Worm (Caenorhabditis elegans): Measurements from ENCODE around the gene F11A5.17.

The F11A5.17 gene

DNA sequence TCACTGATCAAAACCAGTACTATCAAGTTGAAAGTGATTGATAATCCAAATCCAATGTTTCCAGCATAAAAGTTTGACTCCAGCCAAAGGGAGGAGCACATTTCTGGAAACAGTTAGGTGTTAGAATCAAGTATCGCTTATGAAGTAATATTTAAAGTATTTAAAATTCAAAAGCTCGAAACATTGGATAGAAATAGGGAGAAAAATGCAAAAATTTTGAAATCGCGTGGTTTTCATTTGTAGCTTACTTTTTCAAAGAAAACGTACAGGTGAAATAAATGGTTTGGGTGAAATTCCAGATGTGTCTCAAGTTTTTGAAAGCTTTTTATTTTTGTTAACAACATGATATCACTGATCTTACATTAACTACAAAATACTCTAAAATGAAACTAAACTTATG lies 32.8 kb upstream of the F11A5.17 start, which contains the start of gene str-111:
TSS of gene str-111 (minus strand) at position 101 of the 400 bp plus-strand sequence.
- TF ChIP-seq tbx-11 (GFP tag; IDR thresholded peaks at IDR 0.05) (no peak), aly-1 (tag; optimal IDR thresholded peaks at IDR 0.05) (no peak), sea-1 (GFP tag; conservative IDR thresholded peaks at IDR 0.05) (no peak), F13C5.2 (tag; optimal IDR thresholded peaks at IDR 0.05) (no peak), hmg-4 (GFP tag; optimal IDR thresholded peaks at IDR 0.05) (no peak), tra-4 (tag; optimal IDR thresholded peaks at IDR 0.05) (no peak), hnd-1 (tag; optimal IDR thresholded peaks at IDR 0.05) (no peak), B0310.2 (tag; optimal IDR thresholded peaks at IDR 0.05) (no peak), ama-1 (optimal IDR thresholded peaks at IDR 0.05) (no peak), tbx-37 (GFP tag; conservative IDR thresholded peaks at IDR 0.05) (no peak), flt-1 (GFP tag; IDR thresholded peaks at IDR 0.05) (no peak), ceh-13 (GFP tag; optimal IDR thresholded peaks at IDR 0.05) (no peak), ceh-36 (tag; optimal IDR thresholded peaks at IDR 0.05) (no peak), scrt-1 (GFP tag; IDR thresholded peaks at IDR 0.05) (no peak)

DNA sequence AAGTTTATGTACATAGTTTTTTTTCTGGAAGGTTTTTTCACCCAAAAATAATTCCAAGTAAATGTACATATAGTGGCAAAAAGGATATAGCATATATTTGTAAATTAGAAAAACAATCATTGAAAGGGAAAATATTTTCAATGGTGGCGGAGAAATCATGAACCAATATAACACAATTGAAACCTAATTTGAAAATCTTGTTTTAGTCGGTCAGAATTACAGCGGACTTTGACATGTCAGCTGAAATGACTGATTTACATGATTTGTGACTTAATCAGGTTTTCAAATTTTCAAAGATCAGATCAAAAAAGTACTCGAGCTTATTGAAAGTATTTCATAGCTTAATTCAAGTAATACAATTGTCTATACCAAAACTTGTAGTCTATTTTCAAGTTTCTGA lies 30.1 kb upstream of the F11A5.17 start, which contains the start of gene K05D4.9:
TSS of gene K05D4.9 (minus strand) at position 101 of the 400 bp plus-strand sequence.
- TF ChIP-seq ceh-36 (tag; optimal IDR thresholded peaks at IDR 0.05), result no peak

DNA sequence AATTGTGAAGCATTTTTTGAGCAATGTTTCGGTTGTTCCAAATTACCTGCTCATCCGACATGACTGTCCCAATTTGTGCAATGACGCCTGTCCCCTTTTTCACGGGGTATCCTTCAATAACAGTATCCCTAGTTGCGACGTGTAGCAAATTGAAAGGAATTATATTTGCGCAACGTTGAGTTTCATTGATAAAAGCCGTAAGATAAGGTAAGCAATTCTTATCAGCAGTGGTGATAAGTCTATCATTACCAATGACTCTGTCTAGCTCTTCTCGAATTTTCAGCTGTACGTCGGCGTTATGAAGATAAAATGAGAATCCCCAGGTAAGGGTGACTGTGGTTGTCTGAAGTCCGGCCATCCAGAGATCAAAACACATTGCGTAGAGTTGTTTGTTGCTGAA lies 27.7 kb upstream of the F11A5.17 start:
- TF ChIP-seq tbx-37 (GFP tag; conservative IDR thresholded peaks at IDR 0.05) (no peak), ama-1 (optimal IDR thresholded peaks at IDR 0.05) (no peak), ceh-13 (GFP tag; optimal IDR thresholded peaks at IDR 0.05) (no peak), pes-1 (GFP tag; IDR thresholded peaks at IDR 0.05) (no peak), hnd-1 (tag; optimal IDR thresholded peaks at IDR 0.05) (no peak), hmbx-1 (tag; optimal IDR thresholded peaks at IDR 0.05) (no peak), aly-1 (tag; optimal IDR thresholded peaks at IDR 0.05) (no peak), sea-1 (GFP tag; conservative IDR thresholded peaks at IDR 0.05) (no peak), scrt-1 (GFP tag; IDR thresholded peaks at IDR 0.05) (no peak), tbx-11 (GFP tag; IDR thresholded peaks at IDR 0.05) (no peak), ceh-36 (tag; optimal IDR thresholded peaks at IDR 0.05) (no peak), F13C5.2 (tag; optimal IDR thresholded peaks at IDR 0.05) (no peak), tra-4 (tag; optimal IDR thresholded peaks at IDR 0.05) (no peak), ets-7 (tag; optimal IDR thresholded peaks at IDR 0.05) (no peak), B0310.2 (tag; optimal IDR thresholded peaks at IDR 0.05) (no peak), flt-1 (GFP tag; IDR thresholded peaks at IDR 0.05) (no peak), hmg-4 (GFP tag; optimal IDR thresholded peaks at IDR 0.05) (no peak)

DNA sequence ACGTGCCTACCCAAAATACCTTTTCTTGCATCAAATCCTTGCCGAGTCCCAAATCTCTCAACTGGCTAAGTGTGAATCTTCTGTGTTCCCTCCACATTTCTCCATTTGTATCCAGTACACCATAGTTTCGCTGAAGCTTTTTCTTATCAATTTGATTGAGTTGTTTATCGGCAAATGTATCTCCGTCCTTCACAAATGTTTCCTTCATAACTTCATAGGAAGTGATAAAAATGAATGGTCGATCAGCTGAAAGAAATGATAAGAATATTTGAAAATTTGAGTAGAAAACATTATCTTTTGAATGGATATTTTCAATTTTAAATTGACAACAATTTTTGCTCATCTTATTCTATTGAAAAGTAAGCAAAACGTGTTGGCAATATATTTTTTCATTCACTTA lies 26.6 kb upstream of the F11A5.17 start:
- no peak for TF ChIP-seq hmg-4 (GFP tag; optimal IDR thresholded peaks at IDR 0.05)
- no peak for TF ChIP-seq ceh-13 (GFP tag; optimal IDR thresholded peaks at IDR 0.05)
- no peak for TF ChIP-seq tbx-37 (GFP tag; conservative IDR thresholded peaks at IDR 0.05)
- no peak for TF ChIP-seq scrt-1 (GFP tag; IDR thresholded peaks at IDR 0.05)
- no peak for TF ChIP-seq flt-1 (GFP tag; IDR thresholded peaks at IDR 0.05)
- TF ChIP-seq sea-1 (GFP tag; conservative IDR thresholded peaks at IDR 0.05), result no peak
- TF ChIP-seq ets-7 (tag; optimal IDR thresholded peaks at IDR 0.05), result no peak
- TF ChIP-seq ama-1 (optimal IDR thresholded peaks at IDR 0.05), result no peak
- TF ChIP-seq hmbx-1 (tag; optimal IDR thresholded peaks at IDR 0.05), result no peak
- TF ChIP-seq tra-4 (tag; optimal IDR thresholded peaks at IDR 0.05), result no peak
- TF ChIP-seq B0310.2 (tag; optimal IDR thresholded peaks at IDR 0.05), result no peak
- TF ChIP-seq hnd-1 (tag; optimal IDR thresholded peaks at IDR 0.05), result no peak

DNA sequence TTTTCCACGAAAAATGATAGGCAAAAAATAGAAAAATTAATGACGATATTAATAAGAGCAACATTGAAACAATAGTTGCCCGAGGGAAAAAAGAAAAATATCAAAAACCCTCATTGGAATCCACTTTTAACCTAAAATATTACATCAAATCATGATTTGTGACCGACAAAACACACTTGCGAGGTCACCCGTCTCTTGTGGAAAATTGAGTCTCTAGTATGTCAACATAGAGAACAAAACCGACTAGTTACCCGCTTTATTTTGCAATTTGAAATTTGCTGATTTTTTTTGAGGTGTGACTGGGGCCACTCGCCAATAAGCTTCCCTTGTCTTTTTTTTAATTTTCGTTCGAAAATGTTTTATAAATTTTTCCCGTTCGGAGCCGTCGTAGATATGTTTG lies 26.1 kb upstream of the F11A5.17 start, which contains the start of gene cyp-33D1:
TSS of gene cyp-33D1 (minus strand) at position 101 of the 400 bp plus-strand sequence.
- no peak for TF ChIP-seq ceh-36 (tag; optimal IDR thresholded peaks at IDR 0.05)
- TF ChIP-seq tbx-37 (GFP tag; conservative IDR thresholded peaks at IDR 0.05), result no peak
- TF ChIP-seq flt-1 (GFP tag; IDR thresholded peaks at IDR 0.05), result no peak
- TF ChIP-seq ets-7 (tag; optimal IDR thresholded peaks at IDR 0.05), result no peak
- no peak for TF ChIP-seq hnd-1 (tag; optimal IDR thresholded peaks at IDR 0.05)
- no peak for TF ChIP-seq scrt-1 (GFP tag; IDR thresholded peaks at IDR 0.05)
- no peak for TF ChIP-seq ama-1 (optimal IDR thresholded peaks at IDR 0.05)
- no peak for TF ChIP-seq ceh-13 (GFP tag; optimal IDR thresholded peaks at IDR 0.05)
- no peak for TF ChIP-seq hmbx-1 (tag; optimal IDR thresholded peaks at IDR 0.05)
- TF ChIP-seq pes-1 (GFP tag; IDR thresholded peaks at IDR 0.05), result no peak
- no peak for TF ChIP-seq tbx-11 (GFP tag; IDR thresholded peaks at IDR 0.05)
- no peak for TF ChIP-seq tra-4 (tag; optimal IDR thresholded peaks at IDR 0.05)
- TF ChIP-seq hmg-4 (GFP tag; optimal IDR thresholded peaks at IDR 0.05), result no peak

DNA sequence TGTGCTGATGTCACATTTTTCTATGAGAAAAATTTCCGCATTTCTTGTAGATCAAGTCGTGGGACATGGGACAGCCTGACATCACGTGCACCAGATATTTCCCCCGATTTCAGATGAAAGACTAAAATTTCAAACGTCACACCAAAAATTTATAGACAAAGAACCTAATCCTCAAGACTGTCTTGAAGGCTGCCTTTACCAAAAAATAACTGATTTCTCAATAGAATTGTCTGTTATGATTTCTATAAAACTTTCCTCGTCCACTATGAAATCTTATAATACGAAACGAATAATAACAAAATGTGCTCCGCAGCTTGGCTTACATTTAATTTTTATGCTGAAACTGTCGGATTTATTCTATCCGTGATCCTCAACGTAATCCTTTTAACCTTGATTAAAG lies 21.5 kb upstream of the F11A5.17 start, which contains the start of gene str-106:
TSS of gene str-106 (plus strand) at position 301 of the 400 bp plus-strand sequence.
- TF ChIP-seq ceh-36 (tag; optimal IDR thresholded peaks at IDR 0.05) (no peak), aly-1 (tag; optimal IDR thresholded peaks at IDR 0.05) (no peak), ets-7 (tag; optimal IDR thresholded peaks at IDR 0.05) (no peak), hmg-4 (GFP tag; optimal IDR thresholded peaks at IDR 0.05) (no peak), tbx-37 (GFP tag; conservative IDR thresholded peaks at IDR 0.05) (no peak), B0310.2 (tag; optimal IDR thresholded peaks at IDR 0.05) (no peak), scrt-1 (GFP tag; IDR thresholded peaks at IDR 0.05) (no peak), tbx-11 (GFP tag; IDR thresholded peaks at IDR 0.05) (no peak), hmbx-1 (tag; optimal IDR thresholded peaks at IDR 0.05) (no peak), tra-4 (tag; optimal IDR thresholded peaks at IDR 0.05) (no peak), hnd-1 (tag; optimal IDR thresholded peaks at IDR 0.05) (no peak), F13C5.2 (tag; optimal IDR thresholded peaks at IDR 0.05) (no peak), sea-1 (GFP tag; conservative IDR thresholded peaks at IDR 0.05) (no peak), ama-1 (optimal IDR thresholded peaks at IDR 0.05) (no peak), flt-1 (GFP tag; IDR thresholded peaks at IDR 0.05) (no peak), pes-1 (GFP tag; IDR thresholded peaks at IDR 0.05) (no peak), ceh-13 (GFP tag; optimal IDR thresholded peaks at IDR 0.05) (no peak)

DNA sequence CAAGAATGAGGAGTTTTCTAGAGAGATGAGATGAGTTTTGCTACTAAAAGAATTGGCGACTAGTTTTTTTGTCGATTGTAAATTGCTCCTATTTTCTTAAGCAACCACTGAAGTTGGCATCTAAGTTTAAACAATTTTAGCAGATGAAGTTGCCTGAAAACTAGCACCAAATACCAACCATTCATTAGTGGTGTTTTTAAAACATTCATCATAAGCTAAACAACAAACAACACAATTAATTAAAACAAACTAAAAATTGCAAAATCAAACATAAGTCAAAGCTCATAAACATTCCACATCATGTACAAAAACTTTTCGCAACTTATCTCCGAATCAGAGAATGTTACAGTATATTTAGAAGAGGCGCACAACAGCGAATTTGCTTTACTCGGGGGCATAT lies 19.7 kb upstream of the F11A5.17 start, which contains the start of gene srz-13:
TSS of gene srz-13 (plus strand) at position 301 of the 400 bp plus-strand sequence.
- no peak for TF ChIP-seq tbx-11 (GFP tag; IDR thresholded peaks at IDR 0.05)
- no peak for TF ChIP-seq flt-1 (GFP tag; IDR thresholded peaks at IDR 0.05)
- TF ChIP-seq hmbx-1 (tag; optimal IDR thresholded peaks at IDR 0.05), result no peak
- no peak for TF ChIP-seq ets-7 (tag; optimal IDR thresholded peaks at IDR 0.05)
- TF ChIP-seq aly-1 (tag; optimal IDR thresholded peaks at IDR 0.05), result no peak
- TF ChIP-seq ceh-36 (tag; optimal IDR thresholded peaks at IDR 0.05), result no peak
- TF ChIP-seq hmg-4 (GFP tag; optimal IDR thresholded peaks at IDR 0.05), result no peak

Measured in whole organism, early embryonic.